Worm (Caenorhabditis elegans): ENCODE measurements around the gene try-12.
"Not testable (repeated sequence)": the region's sequence is repeated elsewhere in the genome, so short reads cannot be mapped to it uniquely, and the experiment has no call there.

DNA sequence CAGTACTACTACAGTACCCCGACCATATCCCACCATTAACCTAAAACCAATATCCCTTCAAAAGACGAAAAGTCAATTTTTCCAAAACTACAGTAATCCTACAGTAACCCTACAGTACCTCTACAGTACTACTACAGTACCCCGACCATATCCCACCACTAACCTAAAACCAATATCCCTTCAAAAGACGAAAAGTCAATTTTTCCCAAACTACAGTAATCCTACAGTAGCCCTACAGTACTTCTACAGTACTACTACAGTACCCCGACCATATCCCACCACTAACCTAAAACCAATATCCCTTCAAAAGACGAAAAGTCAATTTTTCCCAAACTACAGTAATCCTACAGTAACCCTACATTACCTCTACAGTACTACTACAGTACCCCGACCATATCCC is 5.7 kb upstream of the try-12 start:
- not testable (repeated sequence) for TF ChIP-seq lsy-2 (tag; optimal IDR thresholded peaks at IDR 0.05); fkh-10 (GFP tag; optimal IDR thresholded peaks at IDR 0.05); lin-13 (GFP tag; optimal IDR thresholded peaks at IDR 0.05)
